Fruit fly (Drosophila melanogaster) whole organism, adult: Measurements from ENCODE around the gene CG13884.
A peak's percentile ranks its signal among the peaks of the same experiment; 100 is the strongest.

Experiments used
- CG11617 ChIP-seq: fragments of 200-800 bp; sonication (Bioruptor generic); optimal IDR thresholded peaks from 2 replicates; lab custom pipeline; 2017; ENCODE audit warnings: mild to moderate bottlenecking, missing biosample characterization, missing genetic modification reagents, missing genetic modification characterization
- CG12768 ChIP-seq: fragments of 200-800 bp; sonication (Bioruptor generic); optimal IDR thresholded peaks from 2 replicates; lab custom pipeline; 2017; ENCODE audit warnings: missing biosample characterization, missing genetic modification characterization, mild to moderate bottlenecking, moderate library complexity, missing genetic modification reagents
- CG14711 ChIP-seq: fragments of 200-800 bp; sonication (Bioruptor generic); optimal IDR thresholded peaks from 2 replicates; lab custom pipeline; 2018; ENCODE audit warnings: missing biosample characterization, mild to moderate bottlenecking, missing genetic modification characterization, moderate library complexity
- CG1620 ChIP-seq: fragments of 200-800 bp; sonication (Bioruptor generic); optimal IDR thresholded peaks from 2 replicates; lab custom pipeline; 2016; ENCODE audit warnings: missing biosample characterization, missing genetic modification characterization
- CG33017 ChIP-seq: fragments of 200-800 bp; sonication (Bioruptor generic); optimal IDR thresholded peaks from 2 replicates; lab custom pipeline; 2018; ENCODE audit warnings: missing biosample characterization, mild to moderate bottlenecking, missing genetic modification characterization, moderate library complexity
- CG5204 ChIP-seq: fragments of 200-800 bp; sonication (Bioruptor generic); optimal IDR thresholded peaks from 2 replicates; lab custom pipeline; 2016; ENCODE audit warnings: missing biosample characterization, missing genetic modification characterization
- CG7045 ChIP-seq: fragments of 200-800 bp; sonication (Bioruptor generic); optimal IDR thresholded peaks from 2 replicates; lab custom pipeline; 2017; ENCODE audit warnings: missing biosample characterization, mild to moderate bottlenecking, missing genetic modification characterization
- CG7101 ChIP-seq: fragments of 200-800 bp; sonication (Bioruptor generic); optimal IDR thresholded peaks from 2 replicates; lab custom pipeline; 2018; ENCODE audit warnings: missing biosample characterization, mild to moderate bottlenecking, missing genetic modification characterization, moderate library complexity
- Clk ChIP-seq: fragments of 200-800 bp; sonication (Bioruptor generic); optimal IDR thresholded peaks from 2 replicates; lab custom pipeline; 2017; ENCODE audit warnings: missing biosample characterization, missing genetic modification characterization
- Crg-1 ChIP-seq: fragments of 200-800 bp; sonication (Bioruptor generic); optimal IDR thresholded peaks from 2 replicates; lab custom pipeline; 2016; ENCODE audit warnings: missing biosample characterization, missing genetic modification characterization
- Hr96 ChIP-seq: fragments of 200-800 bp; sonication (Bioruptor generic); optimal IDR thresholded peaks from 2 replicates; lab custom pipeline; 2016; ENCODE audit warnings: missing biosample characterization, missing genetic modification characterization
- Mnt ChIP-seq: fragments of 200-800 bp; sonication (Bioruptor generic); optimal IDR thresholded peaks from 2 replicates; lab custom pipeline; 2016; ENCODE audit warnings: missing biosample characterization, mild to moderate bottlenecking, missing genetic modification characterization
- bab1 ChIP-seq: fragments of 200-800 bp; sonication (Bioruptor generic); optimal IDR thresholded peaks from 3 replicates; lab custom pipeline; 2019; ENCODE audit warnings: missing biosample characterization, mild to moderate bottlenecking, missing genetic modification characterization, moderate library complexity
- cic ChIP-seq: fragments of 200-800 bp; sonication (Bioruptor generic); optimal IDR thresholded peaks from 2 replicates; lab custom pipeline; 2017; ENCODE audit warnings: missing biosample characterization, mild to moderate bottlenecking, missing genetic modification characterization, moderate library complexity
- cnc ChIP-seq, 2 experiments: fragments of >200 bp; optimal IDR thresholded peaks; 2 replicates each; lab custom pipeline; 2017
- kay ChIP-seq: fragments of 200-800 bp; sonication (Bioruptor generic); peaks from one replicate; lab custom pipeline; 2016; ENCODE audit warnings: missing biosample characterization, missing genetic modification characterization, borderline replicate concordance
- ovo ChIP-seq: fragments of 200-800 bp; sonication (Bioruptor generic); optimal IDR thresholded peaks from 2 replicates; lab custom pipeline; 2016; ENCODE audit warnings: missing biosample characterization, missing genetic modification characterization
- pad ChIP-seq: fragments of 200-800 bp; sonication (Bioruptor generic); optimal IDR thresholded peaks from 3 replicates; lab custom pipeline; 2017; ENCODE audit warnings: missing biosample characterization, missing genetic modification characterization, mild to moderate bottlenecking, moderate library complexity, missing genetic modification reagents
- tj ChIP-seq: fragments of 200-800 bp; sonication (Bioruptor generic); optimal IDR thresholded peaks from 3 replicates; lab custom pipeline; 2017; ENCODE audit warnings: missing biosample characterization, mild to moderate bottlenecking, missing genetic modification characterization, moderate library complexity
- toe ChIP-seq: fragments of 200-800 bp; sonication (Bioruptor generic); optimal IDR thresholded peaks from 2 replicates; lab custom pipeline; 2016; ENCODE audit warnings: missing biosample characterization, missing genetic modification characterization

Gene CG13884

dm6 chr3L:374582-374981 lies 8.3 kb upstream of the CG13884 start:
- TF ChIP-seq Hr96 (GFP tag; lab: Kevin White, UChicago) (no peak), cic (GFP tag; lab: Kevin White, UChicago) (no peak), Crg-1 (no peak), CG5204 (GFP tag; lab: Kevin White, UChicago) (no peak), CG11617 (GFP tag; lab: Kevin White, UChicago) (no peak), CG7045 (GFP tag; lab: Kevin White, UChicago) (no peak), toe (GFP tag; lab: Kevin White, UChicago) (no peak), kay (no peak), CG14711 (tag; lab: Kevin White, UChicago) (no peak), Mnt (GFP tag; lab: Kevin White, UChicago) (no peak), pad (no peak), tj (no peak), ovo (GFP tag; lab: Kevin White, UChicago) (no peak), Clk (no peak), CG7101 (no peak), CG1620 (GFP tag; lab: Kevin White, UChicago) (no peak), bab1 (no peak), cnc (optimal IDR thresholded peaks at IDR 0.05; lab: Kevin White, UChicago) (no peak), CG12768 (no peak)

dm6 chr3L:371228-371627 lies 5.0 kb upstream of the CG13884 start:
- TF ChIP-seq CG1620 (GFP tag; lab: Kevin White, UChicago), result no peak
- no peak for TF ChIP-seq CG11617 (GFP tag; lab: Kevin White, UChicago)
- no peak for TF ChIP-seq Mnt (GFP tag; lab: Kevin White, UChicago)
- TF ChIP-seq CG33017 (tag; lab: Kevin White, UChicago), result no peak
- TF ChIP-seq Hr96 (GFP tag; lab: Kevin White, UChicago), result no peak
- TF ChIP-seq CG5204 (GFP tag; lab: Kevin White, UChicago), result no peak
- TF ChIP-seq cic (GFP tag; lab: Kevin White, UChicago), result no peak
- TF ChIP-seq cnc (optimal IDR thresholded peaks at IDR 0.05; lab: Kevin White, UChicago), result no peak
- TF ChIP-seq tj, result no peak
- no peak for TF ChIP-seq CG7101
- TF ChIP-seq ovo (GFP tag; lab: Kevin White, UChicago), result no peak
- TF ChIP-seq Crg-1, result no peak
- no peak for TF ChIP-seq toe (GFP tag; lab: Kevin White, UChicago)
- TF ChIP-seq bab1, result no peak
- no peak for TF ChIP-seq pad
- TF ChIP-seq CG7045 (GFP tag; lab: Kevin White, UChicago), result no peak
- TF ChIP-seq CG12768, result no peak
- no peak for TF ChIP-seq Clk
- no peak for TF ChIP-seq CG14711 (tag; lab: Kevin White, UChicago)

dm6 chr3L:361201-361600 lies 5.0 kb downstream of the CG13884 start, which contains the start of the genes Cdc5 and CG1233:
TSS of gene Cdc5 (minus strand) at chr3L:361383.
TSS of gene CG1233 (plus strand) at chr3L:361472.
- peak; percentile 14 for TF ChIP-seq Hr96 (GFP tag; lab: Kevin White, UChicago)
- no peak for TF ChIP-seq CG33017 (tag; lab: Kevin White, UChicago)
- TF ChIP-seq ovo (GFP tag; lab: Kevin White, UChicago), result no peak
- TF ChIP-seq CG14711 (tag; lab: Kevin White, UChicago), result peak; percentile 33
- peak; percentile 29 for TF ChIP-seq tj
- TF ChIP-seq Mnt (GFP tag; lab: Kevin White, UChicago), result peak; percentile 68
- no peak for TF ChIP-seq kay
- TF ChIP-seq bab1, result peak; percentile 89
- no peak for TF ChIP-seq CG12768
- TF ChIP-seq Crg-1, result no peak
- TF ChIP-seq CG11617 (GFP tag; lab: Kevin White, UChicago), result peak; percentile 24
- TF ChIP-seq cnc (optimal IDR thresholded peaks at IDR 0.05; lab: Kevin White, UChicago), result no peak
- TF ChIP-seq CG1620 (GFP tag; lab: Kevin White, UChicago), result peak; percentile 12
- no peak for TF ChIP-seq Clk
- TF ChIP-seq CG7101, result peak; percentile 3
- TF ChIP-seq CG5204 (GFP tag; lab: Kevin White, UChicago), result no peak
- no peak for TF ChIP-seq pad
- TF ChIP-seq CG7045 (GFP tag; lab: Kevin White, UChicago), result no peak

- no peak for TF ChIP-seq Hr96 (GFP tag; lab: Kevin White, UChicago)
- no peak for TF ChIP-seq Clk
- TF ChIP-seq cnc (optimal IDR thresholded peaks at IDR 0.05; lab: Kevin White, UChicago), result no peak
- no peak for TF ChIP-seq CG7101
- no peak for TF ChIP-seq CG11617 (GFP tag; lab: Kevin White, UChicago)
These were observed 8.6 kb downstream of the CG13884 start, which contains the start of gene Roc1b for dm6 chr3L:357681-358080. TSS of gene Roc1b (plus strand) at chr3L:357981.

- TF ChIP-seq CG14711 (tag; lab: Kevin White, UChicago) (no peak), Hr96 (GFP tag; lab: Kevin White, UChicago) (no peak), Clk (no peak), CG11617 (GFP tag; lab: Kevin White, UChicago) (no peak), cic (GFP tag; lab: Kevin White, UChicago) (no peak), Mnt (GFP tag; lab: Kevin White, UChicago) (no peak), toe (GFP tag; lab: Kevin White, UChicago) (no peak), Crg-1 (no peak), pad (no peak), CG12768 (no peak), tj (no peak), kay (no peak), CG7045 (GFP tag; lab: Kevin White, UChicago) (no peak), ovo (GFP tag; lab: Kevin White, UChicago) (no peak), cnc (optimal IDR thresholded peaks at IDR 0.05; lab: Kevin White, UChicago) (no peak), CG5204 (GFP tag; lab: Kevin White, UChicago) (no peak), bab1 (no peak), CG7101 (no peak), CG33017 (tag; lab: Kevin White, UChicago) (no peak)
These were observed 10.2 kb downstream of the CG13884 start, which contains the start of gene CG1231 for dm6 chr3L:356016-356472. TSS of gene CG1231 (plus strand) at chr3L:356422.

- no peak for TF ChIP-seq kay
- peak; percentile 80 for TF ChIP-seq CG11617 (GFP tag; lab: Kevin White, UChicago)
- TF ChIP-seq tj, result peak; percentile 52
- peak; percentile 32 for TF ChIP-seq Mnt (GFP tag; lab: Kevin White, UChicago)
- TF ChIP-seq CG1620 (GFP tag; lab: Kevin White, UChicago), result peak; percentile 35
- TF ChIP-seq CG7045 (GFP tag; lab: Kevin White, UChicago), result peak; percentile 74
- TF ChIP-seq Hr96 (GFP tag; lab: Kevin White, UChicago), result peak; percentile 73
- peak; percentile 86 for TF ChIP-seq bab1
- peak; percentile 48 for TF ChIP-seq pad
- peak; percentile 54 for TF ChIP-seq CG5204 (GFP tag; lab: Kevin White, UChicago)
- TF ChIP-seq CG33017 (tag; lab: Kevin White, UChicago), result peak; percentile 79
- no peak for TF ChIP-seq ovo (GFP tag; lab: Kevin White, UChicago)
- TF ChIP-seq Clk, result peak; percentile 46
- peak; percentile 76 for TF ChIP-seq CG12768
- no peak for TF ChIP-seq Crg-1
- TF ChIP-seq cic (GFP tag; lab: Kevin White, UChicago), result peak; percentile 67
- peak; percentile 65 for TF ChIP-seq toe (GFP tag; lab: Kevin White, UChicago)
- TF ChIP-seq CG14711 (tag; lab: Kevin White, UChicago), result peak; percentile 73
- TF ChIP-seq CG7101, result peak; percentile 80
- no peak for TF ChIP-seq cnc (optimal IDR thresholded peaks at IDR 0.05; lab: Kevin White, UChicago)
These were observed 15.5 kb downstream of the CG13884 start for dm6 chr3L:350651-351228.
